Fruit fly (Drosophila melanogaster) whole organism, embryonic: ENCODE results near the gene Ass.

Source experiments
- Aef1 ChIP-seq: fragments of 200-800 bp; sonication (Bioruptor generic); IDR thresholded peaks from 3 replicates; pipeline ENCODE4 v1.3.6; 2022; ENCODE audit warnings: missing biosample characterization, missing genetic modification characterization
- Asciz ChIP-seq: fragments of 200-800 bp; sonication (Bioruptor generic); optimal IDR thresholded peaks from 2 replicates; lab custom pipeline; 2017; ENCODE audit warnings: missing biosample characterization, mild to moderate bottlenecking, missing genetic modification characterization, missing genetic modification reagents
- Atf6 ChIP-seq: fragments of 200-800 bp; sonication (Bioruptor generic); IDR thresholded peaks from 2 replicates; pipeline ENCODE4 v1.3.6; 2022; ENCODE audit warnings: missing biosample characterization, missing genetic modification characterization
- BEAF-32 ChIP-seq: fragments of 200-800 bp; sonication (Bioruptor generic); optimal IDR thresholded peaks from 3 replicates; lab custom pipeline; 2017; ENCODE audit warnings: missing biosample characterization, missing genetic modification characterization, mild to moderate bottlenecking, moderate library complexity, missing genetic modification reagents
- CG10366 ChIP-seq: fragments of 200-800 bp; sonication (Bioruptor generic); IDR thresholded peaks from 2 replicates; pipeline ENCODE4 v1.3.6; 2022; ENCODE audit warnings: missing biosample characterization, missing genetic modification characterization
- CG10654 ChIP-seq: fragments of 200-800 bp; sonication (Bioruptor generic); optimal IDR thresholded peaks from 2 replicates; lab custom pipeline; 2016; ENCODE audit warnings: missing biosample characterization, missing genetic modification characterization
- CG14667 ChIP-seq: fragments of 200-800 bp; sonication (Bioruptor generic); IDR thresholded peaks from 2 replicates; pipeline ENCODE4 v1.3.6; 2022; ENCODE audit warnings: missing biosample characterization, missing genetic modification characterization
- CG14965 ChIP-seq: fragments of 200-800 bp; sonication (Bioruptor generic); optimal IDR thresholded peaks from 2 replicates; lab custom pipeline; 2016; ENCODE audit warnings: missing biosample characterization, missing genetic modification characterization, borderline replicate concordance
- CG16813 ChIP-seq: fragments of 200-800 bp; sonication (Bioruptor generic); IDR thresholded peaks from 3 replicates; pipeline ENCODE4 v1.3.6; 2022; ENCODE audit warnings: missing biosample characterization, missing genetic modification characterization; ENCODE audit not compliant: partially characterized antibody
- CG16863 ChIP-seq: fragments of 200-800 bp; sonication (Bioruptor generic); optimal IDR thresholded peaks from 3 replicates; lab custom pipeline; 2016; ENCODE audit warnings: missing biosample characterization, missing genetic modification characterization
- CG17361 ChIP-seq: fragments of 200-800 bp; sonication (Bioruptor generic); IDR thresholded peaks from 3 replicates; pipeline ENCODE4 v1.3.6; 2022; ENCODE audit warnings: missing biosample characterization, missing genetic modification characterization
- CG17912 ChIP-seq: fragments of 200-800 bp; sonication (Bioruptor generic); optimal IDR thresholded peaks from 2 replicates; lab custom pipeline; 2018; ENCODE audit warnings: missing biosample characterization, mild to moderate bottlenecking, missing genetic modification characterization
- CG2712 ChIP-seq: fragments of 200-800 bp; optimal IDR thresholded peaks from 3 replicates; lab custom pipeline; 2019; ENCODE audit warnings: missing biosample characterization, mild to moderate bottlenecking, missing genetic modification characterization, moderate library complexity
- CG3847 ChIP-seq: fragments of 200-800 bp; sonication (Bioruptor generic); IDR thresholded peaks from 2 replicates; pipeline ENCODE4 v1.3.6; 2022; ENCODE audit warnings: missing biosample characterization, missing genetic modification characterization
- CG4707 ChIP-seq: fragments of 200-800 bp; sonication (Bioruptor generic); optimal IDR thresholded peaks from 2 replicates; lab custom pipeline; 2018; ENCODE audit warnings: missing biosample characterization, mild to moderate bottlenecking, missing genetic modification characterization, moderate library complexity
- CG6683 ChIP-seq: fragments of 200-800 bp; sonication (Bioruptor generic); optimal IDR thresholded peaks from 2 replicates; lab custom pipeline; 2017; ENCODE audit warnings: missing biosample characterization, mild to moderate bottlenecking, missing genetic modification characterization, missing genetic modification reagents
- CG7271 ChIP-seq: fragments of 200-800 bp; sonication (Bioruptor generic); optimal IDR thresholded peaks from 2 replicates; lab custom pipeline; 2018; ENCODE audit warnings: missing biosample characterization, mild to moderate bottlenecking, missing genetic modification characterization, moderate library complexity
- CG7556 ChIP-seq: fragments of 200-800 bp; sonication (Bioruptor generic); optimal IDR thresholded peaks from 2 replicates; lab custom pipeline; 2017; ENCODE audit warnings: missing biosample characterization, mild to moderate bottlenecking, missing genetic modification characterization
- CG8924 ChIP-seq: fragments of 200-800 bp; optimal IDR thresholded peaks from 3 replicates; lab custom pipeline; 2019; ENCODE audit warnings: missing biosample characterization, mild to moderate bottlenecking, missing genetic modification characterization, moderate library complexity
- CG9797 ChIP-seq: fragments of 200-800 bp; sonication (Bioruptor generic); optimal IDR thresholded peaks from 3 replicates; lab custom pipeline; 2018; ENCODE audit warnings: missing biosample characterization, mild to moderate bottlenecking, missing genetic modification characterization
- E2f1 ChIP-seq: fragments of 200-800 bp; sonication (Bioruptor generic); IDR thresholded peaks from 2 replicates; pipeline ENCODE4 v1.3.6; 2022; ENCODE audit warnings: missing biosample characterization, missing genetic modification characterization
- Eip74EF ChIP-seq, 2 experiments: fragments of 200-800 bp in 1 of 2; fragments of >200 bp in 1 of 2; sonication (Bioruptor generic) in 1 of 2; optimal IDR thresholded peaks; 2 replicates each; lab custom pipeline; 2017 to 2019; ENCODE audit warnings: missing biosample characterization in 2 of 2, missing genetic modification characterization in 2 of 2, mild to moderate bottlenecking in 1 of 2, moderate library complexity in 1 of 2
- Fer2 ChIP-seq: fragments of 200-800 bp; sonication (Bioruptor generic); optimal IDR thresholded peaks from 2 replicates; lab custom pipeline; 2018; ENCODE audit warnings: missing biosample characterization, mild to moderate bottlenecking, missing genetic modification characterization, moderate library complexity
- HLH3B ChIP-seq: fragments of 200-800 bp; sonication (Bioruptor generic); IDR thresholded peaks from 2 replicates; pipeline ENCODE4 v1.3.6; 2022; ENCODE audit warnings: missing biosample characterization, missing genetic modification characterization
- Hmx ChIP-seq: fragments of 200-800 bp; sonication (Bioruptor generic); optimal IDR thresholded peaks from 2 replicates; lab custom pipeline; 2016; ENCODE audit warnings: missing biosample characterization, missing genetic modification characterization
- Lpt ChIP-seq: fragments of >200 bp; optimal IDR thresholded peaks from 2 replicates; lab custom pipeline; 2018; ENCODE audit warnings: missing biosample characterization, missing genetic modification characterization
- MESR4 ChIP-seq: fragments of 200-800 bp; sonication (Bioruptor generic); optimal IDR thresholded peaks from 2 replicates; lab custom pipeline; 2018; ENCODE audit warnings: missing biosample characterization, mild to moderate bottlenecking, missing genetic modification characterization, moderate library complexity
- Mes4 ChIP-seq: fragments of 200-800 bp; sonication (Bioruptor generic); optimal IDR thresholded peaks from 2 replicates; lab custom pipeline; 2016; ENCODE audit warnings: missing biosample characterization, missing genetic modification characterization
- Neu2 ChIP-seq: fragments of 200-800 bp; sonication (Bioruptor generic); optimal IDR thresholded peaks from 3 replicates; lab custom pipeline; 2016; ENCODE audit warnings: missing biosample characterization, missing genetic modification characterization, borderline replicate concordance
- PHDP ChIP-seq: fragments of 200-800 bp; sonication (Bioruptor generic); optimal IDR thresholded peaks from 3 replicates; lab custom pipeline; 2018; ENCODE audit warnings: missing biosample characterization, mild to moderate bottlenecking, missing genetic modification characterization, moderate library complexity
- Rx ChIP-seq: fragments of 200-800 bp; sonication (Bioruptor generic); IDR thresholded peaks from 2 replicates; pipeline ENCODE4 v1.3.6; 2022; ENCODE audit warnings: missing biosample characterization, missing genetic modification characterization
- YL-1 ChIP-seq: fragments of 200-800 bp; sonication (Bioruptor generic); optimal IDR thresholded peaks from 3 replicates; lab custom pipeline; 2017; ENCODE audit warnings: missing biosample characterization, mild to moderate bottlenecking, missing genetic modification characterization
- cato ChIP-seq: fragments of 200-800 bp; sonication (Bioruptor generic); optimal IDR thresholded peaks from 2 replicates; lab custom pipeline; 2016; ENCODE audit warnings: missing biosample characterization, missing genetic modification characterization, borderline replicate concordance
- chif ChIP-seq, 2 experiments: fragments of 200-800 bp; sonication (Bioruptor generic); optimal IDR thresholded peaks; 3 replicates each; lab custom pipeline; 2016; ENCODE audit warnings: missing biosample characterization in 2 of 2, missing genetic modification characterization in 2 of 2
- corto ChIP-seq: fragments of 200-800 bp; sonication (Bioruptor generic); optimal IDR thresholded peaks from 2 replicates; lab custom pipeline; 2016; ENCODE audit warnings: missing biosample characterization, mild to moderate bottlenecking, missing genetic modification characterization, moderate library complexity
- crc ChIP-seq: fragments of 200-800 bp; sonication (Bioruptor generic); optimal IDR thresholded peaks from 2 replicates; lab custom pipeline; 2016; ENCODE audit warnings: missing biosample characterization, missing genetic modification characterization
- dm ChIP-seq: fragments of 200-800 bp; sonication (Bioruptor generic); optimal IDR thresholded peaks from 3 replicates; lab custom pipeline; 2016; ENCODE audit warnings: missing biosample characterization, missing genetic modification characterization
- gt ChIP-seq: fragments of 200-800 bp; sonication (Bioruptor generic); IDR thresholded peaks from 2 replicates; pipeline ENCODE4 v1.3.6; 2022; ENCODE audit warnings: missing biosample characterization, missing genetic modification characterization
- hbn ChIP-seq: fragments of 200-800 bp; sonication (Bioruptor generic); IDR thresholded peaks from 2 replicates; pipeline ENCODE4 v1.3.6; 2022; ENCODE audit warnings: missing biosample characterization, missing genetic modification characterization; ENCODE audit not compliant: partially characterized antibody
- insv ChIP-seq, 2 experiments: fragments of 200-800 bp; sonication (Bioruptor generic); optimal IDR thresholded peaks; 3 replicates each; lab custom pipeline; 2016 to 2018; ENCODE audit warnings: missing biosample characterization in 2 of 2, missing genetic modification characterization in 2 of 2
- jigr1 ChIP-seq: fragments of 200-800 bp; sonication (Bioruptor generic); IDR thresholded peaks from 3 replicates; pipeline ENCODE4 v1.3.6; 2022; ENCODE audit warnings: missing biosample characterization, missing genetic modification characterization
- kah ChIP-seq: fragments of 200-800 bp; sonication (Bioruptor generic); optimal IDR thresholded peaks from 2 replicates; lab custom pipeline; 2018; ENCODE audit warnings: missing biosample characterization, mild to moderate bottlenecking, missing genetic modification characterization
- klu ChIP-seq: fragments of 200-800 bp; sonication (Bioruptor generic); IDR thresholded peaks from 2 replicates; pipeline ENCODE4 v1.3.6; 2022; ENCODE audit warnings: missing biosample characterization, missing genetic modification characterization
- lbe ChIP-seq: fragments of 200-800 bp; sonication (Bioruptor generic); optimal IDR thresholded peaks from 2 replicates; lab custom pipeline; 2016; ENCODE audit warnings: missing biosample characterization, mild to moderate bottlenecking, missing genetic modification characterization
- mam ChIP-seq: fragments of 200-800 bp; sonication (Bioruptor generic); optimal IDR thresholded peaks from 3 replicates; lab custom pipeline; 2016; ENCODE audit warnings: missing biosample characterization, missing genetic modification characterization
- otp ChIP-seq: fragments of 200-800 bp; sonication (Bioruptor generic); IDR thresholded peaks from 3 replicates; pipeline ENCODE4, ENCODE4 v1.3.6; 2022; ENCODE audit warnings: missing biosample characterization, missing genetic modification characterization
- pum ChIP-seq: fragments of 200-800 bp; sonication (Bioruptor generic); optimal IDR thresholded peaks from 2 replicates; lab custom pipeline; 2016; ENCODE audit warnings: missing biosample characterization, missing genetic modification characterization
- sim ChIP-seq: fragments of 200-800 bp; sonication (Bioruptor generic); IDR thresholded peaks from 2 replicates; pipeline ENCODE4 v1.3.6; 2022; ENCODE audit warnings: missing biosample characterization, missing genetic modification characterization
- sob ChIP-seq: fragments of 200-800 bp; sonication (Bioruptor generic); IDR thresholded peaks from 2 replicates; pipeline ENCODE4 v1.3.6; 2022; ENCODE audit warnings: missing biosample characterization, missing genetic modification characterization
- tgo ChIP-seq: fragments of 200-800 bp; sonication (Bioruptor generic); IDR thresholded peaks from 3 replicates; pipeline ENCODE4 v1.3.6; 2022; ENCODE audit warnings: missing biosample characterization, missing genetic modification characterization
- vvl ChIP-seq: fragments of 200-800 bp; sonication (Bioruptor generic); IDR thresholded peaks from 2 replicates; pipeline ENCODE4 v1.3.6; 2022; ENCODE audit warnings: missing biosample characterization, missing genetic modification characterization
- zfh1 ChIP-seq: fragments of 200-800 bp; sonication (Bioruptor generic); IDR thresholded peaks from 3 replicates; pipeline ENCODE4 v1.3.6; 2022; ENCODE audit warnings: missing biosample characterization, missing genetic modification characterization

Gene Ass

DNA sequence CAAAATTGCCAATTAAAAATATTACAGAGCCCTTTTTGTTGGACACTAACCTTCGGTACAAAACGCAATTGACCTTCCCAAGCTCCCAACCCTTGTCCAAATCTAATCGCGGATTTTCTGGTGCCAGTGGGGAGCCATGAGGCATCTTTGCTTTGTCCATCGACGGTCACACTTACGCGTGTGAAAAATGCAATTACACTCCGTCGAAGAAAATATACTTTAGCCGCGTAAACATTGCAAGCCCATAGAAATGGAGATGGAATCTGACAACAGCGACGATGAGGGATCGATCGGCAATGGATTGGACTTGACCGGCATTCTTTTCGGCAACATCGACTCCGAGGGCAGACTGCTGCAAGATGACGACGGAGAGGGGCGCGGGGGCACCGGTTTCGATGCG lies 2.5 kb upstream of the Ass start, which contains the start of gene Taf1 (continued):
- TF ChIP-seq CG14667 (GFP tag; lab: Robert Waterston, UW) = no peak
- peak in 1 of 2 experiments; percentile 30 for TF ChIP-seq insv (GFP tag; optimal IDR thresholded peaks at IDR 0.05; lab: Kevin White, UChicago)
- no peak for TF ChIP-seq CG2712
- peak; percentile 15 for TF ChIP-seq Mes4 (GFP tag; lab: Kevin White, UChicago)
- TF ChIP-seq Atf6 (GFP tag; lab: Robert Waterston, UW) = no peak
- TF ChIP-seq Aef1 (GFP tag; lab: Robert Waterston, UW) = no peak
- no peak for TF ChIP-seq sim (GFP tag; lab: Robert Waterston, UW)
- no peak for TF ChIP-seq mam (GFP tag; lab: Kevin White, UChicago)
- TF ChIP-seq Asciz (GFP tag; lab: Kevin White, UChicago) = no peak
- no peak for TF ChIP-seq kah (GFP tag; lab: Kevin White, UChicago)
- TF ChIP-seq CG6683 (GFP tag; lab: Kevin White, UChicago) = no peak
- TF ChIP-seq CG10366 (GFP tag; lab: Robert Waterston, UW) = no peak
- peak; percentile 99 for TF ChIP-seq MESR4 (GFP tag; lab: Kevin White, UChicago)
- no peak for TF ChIP-seq CG14965
- no peak for TF ChIP-seq Hmx
- no peak for TF ChIP-seq HLH3B (GFP tag; lab: Robert Waterston, UW)
- TF ChIP-seq CG16813 = 0 out of 3 replicates have a peak, but pooled peaks have one; percentile 11
- TF ChIP-seq CG7271 (tag; lab: Kevin White, UChicago) = no peak
- TF ChIP-seq corto = no peak
- no peak for TF ChIP-seq Neu2 (GFP tag; lab: Kevin White, UChicago)
- TF ChIP-seq zfh1 (GFP tag; lab: Robert Waterston, UW) = no peak
- no peak for TF ChIP-seq E2f1
- peak; percentile 25 for TF ChIP-seq dm (GFP tag; lab: Kevin White, UChicago)
- no peak for TF ChIP-seq jigr1
- peak; percentile 27 for TF ChIP-seq CG17912 (GFP tag; lab: Kevin White, UChicago)
- TF ChIP-seq klu (GFP tag; lab: Robert Waterston, UW) = no peak
- no peak for TF ChIP-seq tgo (GFP tag; lab: Robert Waterston, UW)
- peak; percentile 47 for TF ChIP-seq BEAF-32
- TF ChIP-seq pum (GFP tag; lab: Kevin White, UChicago) = no peak
- no peak for TF ChIP-seq CG17361 (GFP tag; lab: Robert Waterston, UW)
- TF ChIP-seq Rx = no peak
- no peak for TF ChIP-seq hbn (GFP tag; lab: Robert Waterston, UW)
- TF ChIP-seq chif (GFP tag; optimal IDR thresholded peaks at IDR 0.05; lab: Kevin White, UChicago) = no peak
- TF ChIP-seq CG4707 = no peak
- TF ChIP-seq Lpt (GFP tag; lab: Kevin White, UChicago) = no peak
- TF ChIP-seq CG9797 (GFP tag; lab: Kevin White, UChicago) = peak; percentile 94
- TF ChIP-seq crc = no peak
- peak; percentile 66 for TF ChIP-seq YL-1
- TF ChIP-seq lbe (GFP tag; lab: Kevin White, UChicago) = no peak
- TF ChIP-seq gt (GFP tag; lab: Robert Waterston, UW) = no peak
- TF ChIP-seq CG16863 = no peak
- no peak for TF ChIP-seq PHDP (tag; lab: Kevin White, UChicago)
- no peak for TF ChIP-seq Fer2 (tag; lab: Kevin White, UChicago)
- TF ChIP-seq Eip74EF (GFP tag; optimal IDR thresholded peaks at IDR 0.05; lab: Kevin White, UChicago) = no peak
- TF ChIP-seq CG8924 (tag; lab: Kevin White, UChicago) = no peak
- TF ChIP-seq otp (GFP tag; lab: Robert Waterston, UW) = no peak
- TF ChIP-seq cato = no peak
- TF ChIP-seq CG3847 (GFP tag; lab: Robert Waterston, UW) = peak; percentile 56
- TF ChIP-seq sob = no peak
- TF ChIP-seq CG7556 (GFP tag; lab: Kevin White, UChicago) = no peak
- no peak for TF ChIP-seq CG10654 (GFP tag; lab: Kevin White, UChicago)
- peak; percentile 24; the same call in 1 of the 2 replicates for TF ChIP-seq vvl (GFP tag; lab: Robert Waterston, UW)
